Fruit fly (Drosophila melanogaster): ENCODE results near the gene VhaAC39-2.

- TF ChIP-seq CkIIα-i1 (GFP tag; IDR thresholded peaks at IDR 0.05) = no peak
- TF ChIP-seq Dbx (GFP tag; IDR thresholded peaks at IDR 0.05) = no peak
- no peak for TF ChIP-seq br (optimal IDR thresholded peaks at IDR 0.05)
Observed at dm6 chr3R:23170335-23170734, 11.2 kb upstream of the VhaAC39-2 start.

All from whole organism, embryonic.